Fruit fly (Drosophila melanogaster) whole organism, adult: ENCODE results near the gene CG7675.

Experiments used
- CG14711 ChIP-seq: fragments of 200-800 bp; sonication (Bioruptor generic); optimal IDR thresholded peaks from 2 replicates; lab custom pipeline; 2018; ENCODE audit warnings: missing biosample characterization, mild to moderate bottlenecking, missing genetic modification characterization, moderate library complexity
- bab1 ChIP-seq: fragments of 200-800 bp; sonication (Bioruptor generic); optimal IDR thresholded peaks from 3 replicates; lab custom pipeline; 2019; ENCODE audit warnings: missing biosample characterization, mild to moderate bottlenecking, missing genetic modification characterization, moderate library complexity
- kay ChIP-seq: fragments of 200-800 bp; sonication (Bioruptor generic); peaks from one replicate; lab custom pipeline; 2016; ENCODE audit warnings: missing biosample characterization, missing genetic modification characterization, borderline replicate concordance

DNA sequence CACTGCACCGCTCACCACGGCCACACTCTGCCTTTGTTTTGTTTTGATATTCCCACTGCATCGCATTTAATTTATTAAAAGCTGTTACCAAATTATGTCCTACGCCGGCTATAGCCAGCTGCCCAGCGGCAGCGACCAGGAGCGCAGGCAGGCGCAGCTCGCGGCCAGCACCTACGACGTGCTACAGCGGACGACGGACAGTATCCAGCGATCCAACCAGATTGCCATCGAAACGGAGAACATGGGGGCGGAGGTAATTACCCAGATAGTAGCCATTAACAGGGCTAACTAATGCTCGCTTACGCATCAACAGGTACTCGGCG lies 18.7 kb upstream of the CG7675 start:
- no peak for TF ChIP-seq kay (GFP tag; lab: Kevin White, UChicago)
- no peak for TF ChIP-seq CG14711 (tag; lab: Kevin White, UChicago)
- no peak for TF ChIP-seq bab1 (GFP tag; lab: Kevin White, UChicago)
